Fruit fly (Drosophila melanogaster) whole organism, embryonic: ENCODE measurements around the gene Vps2.

ENCODE experiments used
- Abd-B ChIP-seq: fragments of 200-800 bp; sonication (Bioruptor generic); optimal IDR thresholded peaks from 2 replicates; lab custom pipeline; 2018; ENCODE audit warnings: missing biosample characterization, mild to moderate bottlenecking, missing genetic modification characterization, moderate library complexity
- Antp ChIP-seq: fragments of 200-800 bp; sonication (Bioruptor generic); optimal IDR thresholded peaks from 3 replicates; lab custom pipeline; 2016; ENCODE audit warnings: missing biosample characterization, missing genetic modification characterization
- Atf3 ChIP-seq: fragments of 200-800 bp; sonication (Bioruptor generic); optimal IDR thresholded peaks from 3 replicates; lab custom pipeline; 2016; ENCODE audit warnings: missing biosample characterization, missing genetic modification characterization
- Bgb ChIP-seq: fragments of 200-800 bp; sonication (Bioruptor generic); IDR thresholded peaks from 2 replicates; pipeline ENCODE4 v1.3.6; 2022; ENCODE audit warnings: missing biosample characterization, missing genetic modification characterization; ENCODE audit not compliant: partially characterized antibody
- CG10321 ChIP-seq: fragments of 200-800 bp; sonication (Bioruptor generic); IDR thresholded peaks from 2 replicates; pipeline ENCODE4 v1.3.6; 2022; ENCODE audit warnings: missing biosample characterization, missing genetic modification characterization
- CG10543 ChIP-seq: fragments of 200-800 bp; sonication (Bioruptor generic); optimal IDR thresholded peaks from 3 replicates; lab custom pipeline; 2017; ENCODE audit warnings: missing biosample characterization, mild to moderate bottlenecking, missing genetic modification characterization, moderate library complexity
- CG12942 ChIP-seq: fragments of 200-800 bp; sonication (Bioruptor generic); optimal IDR thresholded peaks from 3 replicates; lab custom pipeline; 2016; ENCODE audit warnings: missing biosample characterization, missing genetic modification characterization
- CG13775 ChIP-seq: fragments of 200-800 bp; sonication (Bioruptor generic); optimal IDR thresholded peaks from 3 replicates; lab custom pipeline; 2017; ENCODE audit warnings: missing biosample characterization, mild to moderate bottlenecking, missing genetic modification characterization
- CG14050 ChIP-seq: fragments of 200-800 bp; sonication (Bioruptor generic); IDR thresholded peaks from 3 replicates; pipeline ENCODE4 v1.3.6; 2022; ENCODE audit warnings: missing biosample characterization, missing genetic modification characterization
- CG14965 ChIP-seq: fragments of 200-800 bp; sonication (Bioruptor generic); optimal IDR thresholded peaks from 2 replicates; lab custom pipeline; 2016; ENCODE audit warnings: missing biosample characterization, missing genetic modification characterization, borderline replicate concordance
- CG15514 ChIP-seq: fragments of 200-800 bp; sonication (Bioruptor generic); optimal IDR thresholded peaks from 3 replicates; lab custom pipeline; 2017; ENCODE audit warnings: missing biosample characterization, missing genetic modification characterization, mild to moderate bottlenecking, moderate library complexity, missing genetic modification reagents
- CG16779 ChIP-seq: fragments of 200-800 bp; sonication (Bioruptor generic); IDR thresholded peaks from 2 replicates; pipeline ENCODE4 v1.3.6; 2022; ENCODE audit warnings: missing biosample characterization, missing genetic modification characterization
- CG17361 ChIP-seq: fragments of 200-800 bp; sonication (Bioruptor generic); IDR thresholded peaks from 3 replicates; pipeline ENCODE4 v1.3.6; 2022; ENCODE audit warnings: missing biosample characterization, missing genetic modification characterization
- CG17802 ChIP-seq: fragments of 200-800 bp; sonication (Bioruptor generic); optimal IDR thresholded peaks from 2 replicates; lab custom pipeline; 2018; ENCODE audit warnings: missing biosample characterization, mild to moderate bottlenecking, missing genetic modification characterization, moderate library complexity
- CG17912 ChIP-seq: fragments of 200-800 bp; sonication (Bioruptor generic); optimal IDR thresholded peaks from 2 replicates; lab custom pipeline; 2018; ENCODE audit warnings: missing biosample characterization, mild to moderate bottlenecking, missing genetic modification characterization
- CG2129 ChIP-seq: fragments of 200-800 bp; sonication (Bioruptor generic); IDR thresholded peaks from 2 replicates; pipeline ENCODE4 v1.3.6; 2022; ENCODE audit warnings: missing biosample characterization, missing genetic modification characterization; ENCODE audit not compliant: partially characterized antibody
- CG2678 ChIP-seq: fragments of 200-800 bp; sonication (Bioruptor generic); optimal IDR thresholded peaks from 3 replicates; lab custom pipeline; 2019; ENCODE audit warnings: missing biosample characterization, mild to moderate bottlenecking, missing genetic modification characterization, moderate library complexity
- CG34224 ChIP-seq: fragments of 200-800 bp; sonication (Bioruptor generic); IDR thresholded peaks from 3 replicates; pipeline ENCODE4 v1.3.6; 2022; ENCODE audit warnings: missing biosample characterization, missing genetic modification characterization; ENCODE audit not compliant: partially characterized antibody
- CG42726 ChIP-seq: fragments of 200-800 bp; sonication (Bioruptor generic); IDR thresholded peaks from 2 replicates; pipeline ENCODE4 v1.3.6; 2022; ENCODE audit warnings: missing biosample characterization, missing genetic modification characterization; ENCODE audit not compliant: partially characterized antibody
- CG7839 ChIP-seq: fragments of 200-800 bp; sonication (Bioruptor generic); optimal IDR thresholded peaks from 3 replicates; lab custom pipeline; 2018; ENCODE audit warnings: missing biosample characterization, mild to moderate bottlenecking, missing genetic modification characterization, moderate library complexity
- CG7963 ChIP-seq: fragments of 200-800 bp; sonication (Bioruptor generic); IDR thresholded peaks from 3 replicates; pipeline ENCODE4 v1.3.6; 2022; ENCODE audit warnings: missing biosample characterization, missing genetic modification characterization; ENCODE audit not compliant: partially characterized antibody
- CG9437 ChIP-seq: fragments of 200-800 bp; sonication (Bioruptor generic); optimal IDR thresholded peaks from 2 replicates; lab custom pipeline; 2018; ENCODE audit warnings: missing biosample characterization, mild to moderate bottlenecking, missing genetic modification characterization
- CoRest ChIP-seq: fragments of 200-800 bp; sonication (Bioruptor generic); optimal IDR thresholded peaks from 3 replicates; lab custom pipeline; 2018; ENCODE audit warnings: missing biosample characterization, mild to moderate bottlenecking, missing genetic modification characterization, moderate library complexity
- D19B ChIP-seq: fragments of 200-800 bp; sonication (Bioruptor generic); optimal IDR thresholded peaks from 2 replicates; lab custom pipeline; 2017; ENCODE audit warnings: missing biosample characterization, mild to moderate bottlenecking, missing genetic modification characterization
- Fer1 ChIP-seq: fragments of 200-800 bp; sonication (Bioruptor generic); optimal IDR thresholded peaks from 2 replicates; lab custom pipeline; 2017; ENCODE audit warnings: missing biosample characterization, mild to moderate bottlenecking, missing genetic modification characterization
- HmgZ ChIP-seq: fragments of 200-800 bp; sonication (Bioruptor generic); optimal IDR thresholded peaks from 2 replicates; lab custom pipeline; 2018; ENCODE audit warnings: missing biosample characterization, mild to moderate bottlenecking, missing genetic modification characterization
- Hmx ChIP-seq: fragments of 200-800 bp; sonication (Bioruptor generic); optimal IDR thresholded peaks from 2 replicates; lab custom pipeline; 2016; ENCODE audit warnings: missing biosample characterization, missing genetic modification characterization
- Jarid2 ChIP-seq: fragments of 200-800 bp; sonication (Bioruptor generic); optimal IDR thresholded peaks from 3 replicates; lab custom pipeline; 2017; ENCODE audit warnings: mild to moderate bottlenecking, missing biosample characterization, missing genetic modification reagents, missing genetic modification characterization
- Med ChIP-seq: fragments of 200-800 bp; sonication (Bioruptor generic); peaks from one replicate; lab custom pipeline; 2016; ENCODE audit warnings: missing biosample characterization, missing genetic modification characterization, mild to moderate bottlenecking, inconsistent platforms, moderate library complexity
- Mrtf ChIP-seq: fragments of 200-800 bp; sonication (Bioruptor generic); IDR thresholded peaks from 3 replicates; pipeline ENCODE4 v1.3.6; 2022; ENCODE audit warnings: missing biosample characterization, missing genetic modification characterization
- Oaz ChIP-seq: fragments of 200-800 bp; sonication (Bioruptor generic); IDR thresholded peaks from 2 replicates; pipeline ENCODE4 v1.3.6; 2022; ENCODE audit warnings: missing biosample characterization, missing genetic modification characterization
- Oli ChIP-seq: fragments of 200-800 bp; sonication (Bioruptor generic); optimal IDR thresholded peaks from 2 replicates; lab custom pipeline; 2018; ENCODE audit warnings: missing biosample characterization, mild to moderate bottlenecking, missing genetic modification characterization, moderate library complexity
- TFAM ChIP-seq: fragments of 200-800 bp; sonication (Bioruptor generic); optimal IDR thresholded peaks from 2 replicates; lab custom pipeline; 2017; ENCODE audit warnings: missing biosample characterization, missing genetic modification characterization, inconsistent platforms
- YL-1 ChIP-seq: fragments of 200-800 bp; sonication (Bioruptor generic); optimal IDR thresholded peaks from 3 replicates; lab custom pipeline; 2017; ENCODE audit warnings: missing biosample characterization, mild to moderate bottlenecking, missing genetic modification characterization
- ase ChIP-seq: fragments of 200-800 bp; sonication (Bioruptor generic); IDR thresholded peaks from 3 replicates; pipeline ENCODE4 v1.3.6; 2022; ENCODE audit warnings: missing biosample characterization, missing genetic modification characterization
- da ChIP-seq: fragments of 200-800 bp; sonication (Bioruptor generic); optimal IDR thresholded peaks from 2 replicates; lab custom pipeline; 2016; ENCODE audit warnings: missing biosample characterization, missing genetic modification characterization
- dati ChIP-seq: fragments of 200-800 bp; sonication (Bioruptor generic); IDR thresholded peaks from 2 replicates; pipeline ENCODE4 v1.3.6; 2022; ENCODE audit warnings: missing biosample characterization, missing genetic modification characterization
- ken ChIP-seq: fragments of 200-800 bp; sonication (Bioruptor generic); IDR thresholded peaks from 3 replicates; pipeline ENCODE4 v1.3.6; 2022; ENCODE audit warnings: missing biosample characterization, missing genetic modification characterization
- lilli ChIP-seq: fragments of 200-800 bp; sonication (Bioruptor generic); optimal IDR thresholded peaks from 3 replicates; lab custom pipeline; 2016; ENCODE audit warnings: missing biosample characterization, missing genetic modification characterization
- lov ChIP-seq, 2 experiments: fragments of 200-800 bp in 1 of 2; fragments of >200 bp in 1 of 2; sonication (Bioruptor generic) in 1 of 2; IDR thresholded peaks in 1 of 2; optimal IDR thresholded peaks in 1 of 2; 2 replicates in 1 of 2; 3 replicates in 1 of 2; pipeline versions ENCODE4 v1.3.6 to Lab custom; 2017 to 2022; ENCODE audit warnings: missing biosample characterization in 1 of 2, missing genetic modification characterization in 1 of 2
- luna ChIP-seq: fragments of 200-800 bp; sonication (Bioruptor generic); optimal IDR thresholded peaks from 2 replicates; lab custom pipeline; 2016; ENCODE audit warnings: missing biosample characterization, missing genetic modification characterization
- nau ChIP-seq: fragments of 200-800 bp; sonication (Bioruptor generic); optimal IDR thresholded peaks from 3 replicates; lab custom pipeline; 2017; ENCODE audit warnings: missing biosample characterization, mild to moderate bottlenecking, missing genetic modification characterization, missing genetic modification reagents
- nmo ChIP-seq: fragments of 200-800 bp; sonication (Bioruptor generic); optimal IDR thresholded peaks from 2 replicates; lab custom pipeline; 2018; ENCODE audit warnings: missing biosample characterization, mild to moderate bottlenecking, missing genetic modification characterization, moderate library complexity
- p53 ChIP-seq: fragments of 200-800 bp; sonication (Bioruptor generic); optimal IDR thresholded peaks from 2 replicates; lab custom pipeline; 2016; ENCODE audit warnings: missing biosample characterization, missing genetic modification characterization
- pum ChIP-seq: fragments of 200-800 bp; sonication (Bioruptor generic); optimal IDR thresholded peaks from 2 replicates; lab custom pipeline; 2016; ENCODE audit warnings: missing biosample characterization, missing genetic modification characterization
- sr ChIP-seq: fragments of 200-800 bp; sonication (Bioruptor generic); IDR thresholded peaks from 3 replicates; pipeline ENCODE4 v1.3.6; 2022; ENCODE audit warnings: missing biosample characterization, missing genetic modification characterization
- unc-4 ChIP-seq: fragments of 200-800 bp; sonication (Bioruptor generic); IDR thresholded peaks from 2 replicates; pipeline ENCODE4 v1.3.6; 2022; ENCODE audit warnings: missing biosample characterization, missing genetic modification characterization; ENCODE audit not compliant: partially characterized antibody
- wor ChIP-seq: fragments of 200-800 bp; sonication (Bioruptor generic); IDR thresholded peaks from 2 replicates; pipeline ENCODE4 v1.3.6; 2022; ENCODE audit warnings: missing biosample characterization, missing genetic modification characterization
- yki ChIP-seq: fragments of >200 bp; optimal IDR thresholded peaks from 3 replicates; lab custom pipeline; 2018

Vps2 gene

dm6 chr3R:26059195-26059594, 6.6 kb downstream of the Vps2 start, which contains the start of the genes RpL34a and Trmt61 (continued):
- TF ChIP-seq pum (peak; percentile 69), sr (GFP tag; lab: Robert Waterston, UW) (0 out of 3 replicates have a peak, but pooled peaks have one; percentile 39), Antp (GFP tag; lab: Kevin White, UChicago) (peak; percentile 52), Hmx (GFP tag; lab: Kevin White, UChicago) (peak; percentile 56), ase (peak; percentile 56; the same call in 2 of the 3 replicates), nmo (GFP tag; lab: Kevin White, UChicago) (peak; percentile 92), Abd-B (GFP tag; lab: Kevin White, UChicago) (peak; percentile 57), D19B (GFP tag; lab: Kevin White, UChicago) (peak; percentile 67), Oaz (GFP tag; lab: Robert Waterston, UW) (peak; percentile 70; the same call in 1 of the 2 replicates), CG17912 (GFP tag; lab: Kevin White, UChicago) (peak; percentile 76), CG14965 (GFP tag; lab: Kevin White, UChicago) (no peak), CoRest (tag; lab: Kevin White, UChicago) (peak; percentile 85), YL-1 (GFP tag; lab: Kevin White, UChicago) (peak; percentile 96), CG7963 (GFP tag; lab: Robert Waterston, UW) (peak; percentile 57; the same call in 2 of the 3 replicates), Bgb (GFP tag; lab: Robert Waterston, UW) (peak; percentile 79), Atf3 (GFP tag; lab: Kevin White, UChicago) (peak; percentile 62), luna (peak; percentile 72), CG16779 (GFP tag; lab: Robert Waterston, UW) (no peak), unc-4 (peak; percentile 93), HmgZ (peak; percentile 78), CG2678 (tag; lab: Kevin White, UChicago) (peak; percentile 85), Fer1 (GFP tag; lab: Kevin White, UChicago) (peak; percentile 95), CG42726 (GFP tag; lab: Robert Waterston, UW) (no peak), Med (GFP tag; lab: Kevin White, UChicago) (peak; percentile 96), CG17802 (tag; lab: Kevin White, UChicago) (peak; percentile 60), TFAM (GFP tag; lab: Kevin White, UChicago) (peak; percentile 82), CG9437 (GFP tag; lab: Kevin White, UChicago) (peak; percentile 86), Oli (tag; lab: Kevin White, UChicago) (peak; percentile 75), lov (optimal IDR thresholded peaks at IDR 0.05; lab: Kevin White, UChicago) (no peak), lov (GFP tag; IDR thresholded peaks at IDR 0.05; lab: Robert Waterston, UW) (no peak), CG2129 (GFP tag; lab: Robert Waterston, UW) (peak; percentile 81), Mrtf (0 out of 3 replicates have a peak, but pooled peaks have one; percentile 12), CG13775 (GFP tag; lab: Kevin White, UChicago) (peak; percentile 97), yki (lab: Kevin White, UChicago) (no peak), nau (GFP tag; lab: Kevin White, UChicago) (peak; percentile 95), CG14050 (GFP tag; lab: Robert Waterston, UW) (peak; percentile 63; the same call in 2 of the 3 replicates), CG10543 (GFP tag; lab: Kevin White, UChicago) (peak; percentile 94), dati (GFP tag; lab: Robert Waterston, UW) (no peak), CG10321 (GFP tag; lab: Robert Waterston, UW) (peak; percentile 66), lilli (GFP tag; lab: Kevin White, UChicago) (peak; percentile 79), ken (GFP tag; lab: Robert Waterston, UW) (peak; percentile 53; the same call in 1 of the 3 replicates), p53 (GFP tag; lab: Kevin White, UChicago) (peak; percentile 70), CG12942 (GFP tag; lab: Kevin White, UChicago) (peak; percentile 67), da (GFP tag; lab: Kevin White, UChicago) (peak; percentile 5), wor (GFP tag; lab: Robert Waterston, UW) (peak; percentile 68), CG17361 (GFP tag; lab: Robert Waterston, UW) (peak; percentile 93), Jarid2 (GFP tag; lab: Kevin White, UChicago) (peak; percentile 81), CG34224 (peak; percentile 84), CG15514 (peak; percentile 91), CG7839 (peak; percentile 84)
